Worm (Caenorhabditis elegans) whole organism, L1 larva: ENCODE results near the gene srj-40.
A peak's percentile ranks its signal among the peaks of the same experiment; 100 is the strongest.

Experiments used
- C16A3.4 ChIP-seq: fragments of 150-350 bp; optimal IDR thresholded peaks from 2 replicates; lab custom pipeline; 2014; ENCODE audit warnings: missing biosample characterization, missing genetic modification characterization
- C34B4.2 ChIP-seq: sonication (generic microtip); optimal IDR thresholded peaks from 2 replicates; lab custom pipeline; 2017; ENCODE audit warnings: mild to moderate bottlenecking, missing genetic modification characterization, missing compliant biosample characterization
- aha-1 ChIP-seq: fragments of 150-350 bp; optimal IDR thresholded peaks from 2 replicates; lab custom pipeline; 2014; ENCODE audit warnings: missing biosample characterization, missing genetic modification characterization
- aly-2 ChIP-seq: fragments of 150-350 bp; optimal IDR thresholded peaks from 2 replicates; lab custom pipeline; 2014; ENCODE audit warnings: missing biosample characterization, missing genetic modification characterization
- blmp-1 ChIP-seq: fragments of 150-350 bp; optimal IDR thresholded peaks from 2 replicates; lab custom pipeline; 2014; ENCODE audit warnings: missing biosample characterization, missing genetic modification characterization
- ceh-8 ChIP-seq: fragments of 200-800 bp; sonication (Bioruptor generic); optimal IDR thresholded peaks from 2 replicates; lab custom pipeline; 2018; ENCODE audit warnings: mild to moderate bottlenecking, missing genetic modification characterization, moderate library complexity, missing compliant biosample characterization
- dpl-1 ChIP-seq, 3 experiments: fragments of 150-350 bp in 2 of 3; sonication (generic microtip) in 1 of 3; optimal IDR thresholded peaks; 2 replicates each; lab custom pipeline; 2014 to 2017; ENCODE audit warnings: missing biosample characterization in 3 of 3, missing genetic modification characterization in 3 of 3, missing genetic modification reagents in 3 of 3
- efl-1 ChIP-seq, 4 experiments: fragments of 150-350 bp; optimal IDR thresholded peaks in 3 of 4; peaks in 1 of 4; 1 replicate in 1 of 4; 2 replicates in 3 of 4; lab custom pipeline; 2014; ENCODE audit warnings: missing biosample characterization in 2 of 4, missing genetic modification characterization in 2 of 4, missing genetic modification reagents in 2 of 4
- efl-3 ChIP-seq: fragments of 200-800 bp; sonication (Bioruptor generic); optimal IDR thresholded peaks from 2 replicates; lab custom pipeline; 2018; ENCODE audit warnings: mild to moderate bottlenecking, missing genetic modification characterization, missing compliant biosample characterization
- egl-27 ChIP-seq, 2 experiments: fragments of 150-350 bp in 1 of 2; sonication (generic microtip); optimal IDR thresholded peaks; 3 replicates each; lab custom pipeline; 2017 to 2018; ENCODE audit warnings: missing biosample characterization in 2 of 2, missing genetic modification characterization in 2 of 2, missing genetic modification reagents in 2 of 2
- elt-3 ChIP-seq, 6 experiments: fragments of 150-350 bp in 1 of 6; sonication (generic microtip); optimal IDR thresholded peaks; 2 replicates each; lab custom pipeline; 2017 to 2018; ENCODE audit warnings: missing biosample characterization in 6 of 6, missing genetic modification characterization in 6 of 6, inconsistent platforms in 1 of 6
- ets-5 ChIP-seq: fragments of 200-800 bp; sonication (Bioruptor generic); IDR thresholded peaks from 2 replicates; pipeline ENCODE4 v1.3.6; 2022; ENCODE audit warnings: missing genetic modification characterization, missing compliant biosample characterization
- fkh-10 ChIP-seq: sonication (generic microtip); optimal IDR thresholded peaks from 2 replicates; lab custom pipeline; 2017; ENCODE audit warnings: missing biosample characterization, missing genetic modification reagents, missing genetic modification characterization
- fkh-4 ChIP-seq: sonication (generic microtip); optimal IDR thresholded peaks from 2 replicates; lab custom pipeline; 2016; ENCODE audit warnings: missing compliant biosample characterization, missing genetic modification characterization, borderline replicate concordance
- grh-1 ChIP-seq: fragments of 200-800 bp; sonication (Bioruptor generic); IDR thresholded peaks from 2 replicates; pipeline ENCODE4 v1.3.6; 2022; ENCODE audit warnings: missing genetic modification reagents, missing genetic modification characterization, missing compliant biosample characterization
- hlh-17 ChIP-seq: fragments of 200-800 bp; sonication (Bioruptor generic); optimal IDR thresholded peaks from 2 replicates; lab custom pipeline; 2018; ENCODE audit warnings: missing genetic modification characterization, mild to moderate bottlenecking, missing compliant biosample characterization, moderate library complexity, borderline replicate concordance
- isw-1 ChIP-seq: fragments of 200-800 bp; sonication (Bioruptor generic); IDR thresholded peaks from 2 replicates; pipeline ENCODE4 v1.3.6; 2022; ENCODE audit warnings: missing genetic modification characterization, missing compliant biosample characterization
- jun-1 ChIP-seq: fragments of 150-350 bp; optimal IDR thresholded peaks from 2 replicates; lab custom pipeline; 2014; ENCODE audit warnings: missing biosample characterization, missing genetic modification reagents, missing genetic modification characterization
- lir-3 ChIP-seq: sonication (generic microtip); optimal IDR thresholded peaks from 2 replicates; lab custom pipeline; 2016; ENCODE audit warnings: mild to moderate bottlenecking, missing genetic modification characterization, moderate library complexity, missing compliant biosample characterization; ENCODE audit not compliant: poor library complexity
- mab-9 ChIP-seq: fragments of 200-800 bp; sonication (Bioruptor generic); IDR thresholded peaks from 2 replicates; pipeline ENCODE4 v1.3.6; 2022; ENCODE audit warnings: missing genetic modification reagents, missing genetic modification characterization, missing compliant biosample characterization
- mep-1 ChIP-seq: fragments of 150-350 bp; optimal IDR thresholded peaks from 2 replicates; lab custom pipeline; 2014; ENCODE audit warnings: missing biosample characterization, missing genetic modification characterization
- nhr-12 ChIP-seq: sonication (generic microtip); optimal IDR thresholded peaks from 2 replicates; lab custom pipeline; 2017; ENCODE audit warnings: missing biosample characterization, missing genetic modification characterization
- nhr-19 ChIP-seq: fragments of 200-800 bp; sonication (Bioruptor generic); conservative IDR thresholded peaks from 2 replicates; pipeline ENCODE4 v1.3.6; 2022; ENCODE audit warnings: missing genetic modification characterization, missing compliant biosample characterization
- nhr-76 ChIP-seq: sonication (generic microtip); optimal IDR thresholded peaks from 2 replicates; lab custom pipeline; 2017; ENCODE audit warnings: missing biosample characterization, missing genetic modification characterization
- nhr-84 ChIP-seq: sonication (generic microtip); optimal IDR thresholded peaks from 2 replicates; lab custom pipeline; 2017; ENCODE audit warnings: missing biosample characterization, missing genetic modification characterization
- pag-3 ChIP-seq: sonication (generic microtip); optimal IDR thresholded peaks from 2 replicates; lab custom pipeline; 2017; ENCODE audit warnings: missing genetic modification characterization, mild to moderate bottlenecking, missing compliant biosample characterization, antibody characterized with exemption, borderline replicate concordance; ENCODE audit not compliant: insufficient read depth
- pax-3 ChIP-seq: fragments of 200-800 bp; sonication (Bioruptor generic); optimal IDR thresholded peaks from 2 replicates; lab custom pipeline; 2018; ENCODE audit warnings: mild to moderate bottlenecking, missing genetic modification characterization, moderate library complexity, missing compliant biosample characterization
- rnt-1 ChIP-seq: sonication (generic microtip); optimal IDR thresholded peaks from 2 replicates; lab custom pipeline; 2016; ENCODE audit warnings: mild to moderate bottlenecking, missing genetic modification characterization, moderate library complexity, missing compliant biosample characterization
- snpc-4 ChIP-seq: fragments of 150-350 bp; optimal IDR thresholded peaks from 2 replicates; lab custom pipeline; 2014; ENCODE audit warnings: missing biosample characterization, missing genetic modification characterization
- snu-23 ChIP-seq: sonication (generic microtip); optimal IDR thresholded peaks from 2 replicates; lab custom pipeline; 2016; ENCODE audit warnings: missing genetic modification characterization, missing compliant biosample characterization
- sox-4 ChIP-seq: sonication (generic microtip); optimal IDR thresholded peaks from 2 replicates; lab custom pipeline; 2016; ENCODE audit warnings: missing genetic modification characterization, missing compliant biosample characterization
- sptf-1 ChIP-seq: fragments of 150-350 bp; optimal IDR thresholded peaks from 2 replicates; lab custom pipeline; 2014; ENCODE audit warnings: missing biosample characterization, missing genetic modification characterization
- swsn-7 ChIP-seq: sonication (generic microtip); optimal IDR thresholded peaks from 2 replicates; lab custom pipeline; 2016; ENCODE audit warnings: missing genetic modification characterization, missing compliant biosample characterization
- tbx-2 ChIP-seq: sonication (generic microtip); optimal IDR thresholded peaks from 2 replicates; lab custom pipeline; 2016; ENCODE audit warnings: missing genetic modification characterization, missing compliant biosample characterization
- tlp-1 ChIP-seq: fragments of 150-350 bp; optimal IDR thresholded peaks from 2 replicates; lab custom pipeline; 2014; ENCODE audit warnings: missing biosample characterization, missing genetic modification characterization
- unc-30 ChIP-seq: sonication (generic microtip); optimal IDR thresholded peaks from 2 replicates; lab custom pipeline; 2017; ENCODE audit warnings: missing biosample characterization, missing genetic modification characterization
- vab-15 ChIP-seq: sonication (generic microtip); optimal IDR thresholded peaks from 2 replicates; lab custom pipeline; 2017; ENCODE audit warnings: missing genotype, mild to moderate bottlenecking, missing genetic modification characterization, missing compliant biosample characterization
- ztf-11 ChIP-seq, 2 experiments: sonication (generic microtip); optimal IDR thresholded peaks; 2 replicates each; lab custom pipeline; 2016 to 2017; ENCODE audit warnings: missing genetic modification characterization in 2 of 2, missing biosample characterization in 1 of 2, missing compliant biosample characterization in 1 of 2

srj-40 gene

ce11 chrV:4114627-4115026 lies 13.0 kb downstream of the srj-40 start, which contains the start of gene srw-133:
TSS of gene srw-133 (minus strand) at chrV:4114727.
- no peak for TF ChIP-seq efl-1 (optimal IDR thresholded peaks at IDR 0.05; lab: Kevin White, UChicago)
- peak in 1 of 2 experiments; percentile 3 for TF ChIP-seq efl-1 (GFP tag; optimal IDR thresholded peaks at IDR 0.05 in 1 of 2; lab: Kevin White, UChicago)
- no peak for TF ChIP-seq snu-23
- TF ChIP-seq C34B4.2 (tag; lab: Kevin White, UChicago): no peak

DNA sequence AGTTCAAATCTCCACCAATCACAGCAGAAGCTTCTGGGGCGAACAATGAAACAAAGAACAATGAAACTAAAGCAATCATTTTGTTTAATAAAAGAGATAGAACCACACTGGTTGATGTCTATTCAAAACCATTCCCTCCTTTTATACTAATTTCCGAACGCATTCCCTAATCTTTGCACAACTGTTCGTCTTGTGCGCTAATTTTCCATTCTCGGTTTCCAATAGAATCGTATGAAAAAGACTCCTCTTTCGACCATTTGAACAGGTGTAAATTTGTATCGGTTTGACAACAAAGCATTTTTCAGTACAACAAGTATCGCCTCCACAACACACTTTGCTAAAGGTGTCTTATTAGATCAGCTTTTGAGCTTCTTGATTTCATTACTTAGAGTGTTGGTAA lies 14.4 kb downstream of the srj-40 start, which contains the start of gene T05B4.8:
T05B4.8 (minus strand) TSS at position 101 of the 400 bp plus-strand sequence.
- TF ChIP-seq elt-3 (tag; optimal IDR thresholded peaks at IDR 0.05; lab: Kevin White, UChicago) (no peak), fkh-10 (GFP tag; lab: Kevin White, UChicago) (no peak), efl-1 (optimal IDR thresholded peaks at IDR 0.05; lab: Kevin White, UChicago) (no peak), efl-1 (GFP tag; optimal IDR thresholded peaks at IDR 0.05 in 1 of 2; lab: Kevin White, UChicago) (peak in 1 of 2 experiments; percentile 69), pax-3 (tag; lab: Kevin White, UChicago) (no peak), unc-30 (no peak), nhr-19 (GFP tag; lab: Robert Waterston, UW) (no peak), C16A3.4 (tag; lab: Kevin White, UChicago) (no peak)

ce11 chrV:4118332-4118731 lies 16.7 kb downstream of the srj-40 start, which contains the start of gene T05B4.9:
TSS of gene T05B4.9 (minus strand) at chrV:4118432.
- TF ChIP-seq efl-3 (GFP tag; lab: Kevin White, UChicago): no peak
- TF ChIP-seq fkh-4 (tag; lab: Kevin White, UChicago): no peak
- no peak for TF ChIP-seq unc-30
- no peak for TF ChIP-seq sox-4 (tag; lab: Kevin White, UChicago)
- TF ChIP-seq pag-3 (tag; lab: Kevin White, UChicago): no peak
- TF ChIP-seq grh-1 (GFP tag; lab: Robert Waterston, UW): no peak
- no peak for TF ChIP-seq tbx-2
- no peak for TF ChIP-seq vab-15
- TF ChIP-seq blmp-1 (tag; lab: Kevin White, UChicago): no peak
- TF ChIP-seq ztf-11 (tag; optimal IDR thresholded peaks at IDR 0.05; lab: Kevin White, UChicago): no peak
- TF ChIP-seq sptf-1 (tag; lab: Kevin White, UChicago): no peak
- no peak for TF ChIP-seq nhr-84 (tag; lab: Kevin White, UChicago)
- TF ChIP-seq snpc-4 (tag; lab: Kevin White, UChicago): no peak
- no peak for TF ChIP-seq ceh-8 (GFP tag; lab: Kevin White, UChicago)
- TF ChIP-seq nhr-19 (GFP tag; lab: Robert Waterston, UW): no peak
- no peak for TF ChIP-seq nhr-12 (tag; lab: Kevin White, UChicago)
- TF ChIP-seq, all 84 proteins: peak for 0

DNA sequence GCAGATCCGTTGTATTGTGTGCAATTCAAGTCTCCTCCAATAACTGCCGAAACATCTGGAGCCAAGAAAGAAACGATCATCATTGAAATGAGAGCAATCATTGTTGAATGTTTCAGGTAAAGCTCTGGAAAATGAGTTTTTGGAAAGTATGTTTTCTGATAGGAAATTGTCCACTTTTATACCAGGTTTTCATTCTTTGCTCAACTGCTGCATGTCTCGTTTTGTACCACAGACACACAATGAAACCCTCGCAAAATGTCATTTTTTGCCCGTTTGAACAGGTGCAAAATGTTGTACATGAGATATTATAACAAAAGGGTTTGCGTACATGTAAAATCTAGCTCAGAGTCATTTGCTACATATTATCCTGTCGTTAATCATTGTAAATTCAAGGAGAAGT lies 19.0 kb downstream of the srj-40 start, which contains the start of gene T05B4.10:
T05B4.10 (minus strand) TSS at position 101 of the 400 bp plus-strand sequence.
- TF ChIP-seq nhr-76 (tag; lab: Kevin White, UChicago) (no peak), rnt-1 (tag; lab: Kevin White, UChicago) (no peak), aha-1 (tag; lab: Kevin White, UChicago) (no peak), lir-3 (tag; lab: Kevin White, UChicago) (no peak), aly-2 (no peak), tlp-1 (tag; lab: Kevin White, UChicago) (no peak), efl-3 (GFP tag; lab: Kevin White, UChicago) (no peak), tbx-2 (no peak), mab-9 (GFP tag; lab: Robert Waterston, UW) (no peak), swsn-7 (tag; lab: Kevin White, UChicago) (no peak), egl-27 (tag; optimal IDR thresholded peaks at IDR 0.05; lab: Kevin White, UChicago) (no peak), isw-1 (GFP tag; lab: Robert Waterston, UW) (no peak), hlh-17 (GFP tag; lab: Kevin White, UChicago) (no peak), ets-5 (GFP tag; lab: Robert Waterston, UW) (no peak), fkh-10 (GFP tag; lab: Kevin White, UChicago) (no peak), ceh-8 (GFP tag; lab: Kevin White, UChicago) (no peak), mep-1 (tag; lab: Kevin White, UChicago) (no peak), dpl-1 (GFP tag; optimal IDR thresholded peaks at IDR 0.05; lab: Kevin White, UChicago) (no peak), snu-23 (no peak), jun-1 (tag; lab: Kevin White, UChicago) (no peak)
